Worm (Caenorhabditis elegans) whole organism, young adult: Measurements from ENCODE around the gene T24B8.4.

ENCODE experiments used
- F33H1.4 ChIP-seq: fragments of 200-800 bp; sonication (Bioruptor generic); IDR thresholded peaks from 2 replicates; pipeline ENCODE4 v1.3.6; 2022; ENCODE audit warnings: missing genetic modification reagents, missing genetic modification characterization, missing compliant biosample characterization
- ekl-4 ChIP-seq: fragments of 200-800 bp; sonication (Bioruptor generic); IDR thresholded peaks from 2 replicates; pipeline ENCODE4 v1.3.6; 2022; ENCODE audit warnings: missing genetic modification reagents, missing genetic modification characterization, missing compliant biosample characterization

DNA sequence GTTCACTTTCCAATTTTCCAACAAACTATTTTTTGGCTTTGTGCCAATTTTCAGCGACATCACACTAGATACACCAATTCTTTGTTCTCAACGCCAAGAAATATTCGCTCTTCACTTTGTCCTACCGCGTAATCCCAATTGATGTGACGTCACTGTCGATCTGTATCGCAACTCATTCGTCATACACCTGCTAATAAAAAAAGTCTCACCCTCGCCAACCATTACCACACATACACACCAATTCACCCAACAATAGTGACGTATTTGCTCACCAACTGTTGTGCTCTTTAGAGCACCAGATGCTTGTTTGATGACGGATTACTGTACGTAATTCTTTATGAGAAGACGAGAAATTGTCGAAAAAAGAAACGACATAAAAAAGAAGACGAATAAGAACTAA lies 7.3 kb downstream of the T24B8.4 start:
- TF ChIP-seq ekl-4 (GFP tag; lab: Robert Waterston, UW) (no peak), F33H1.4 (GFP tag; lab: Robert Waterston, UW) (no peak)
